Fruit fly (Drosophila melanogaster) whole organism, embryonic: ENCODE measurements around the gene CG10165.
A peak's percentile ranks its signal among the peaks of the same experiment; 100 is the strongest.

ENCODE experiments used
- Adf1 ChIP-seq: fragments of 200-800 bp; sonication (Bioruptor generic); IDR thresholded peaks from 2 replicates; pipeline ENCODE4 v1.3.6; 2022; ENCODE audit warnings: missing biosample characterization, missing genetic modification characterization
- Atf-2 ChIP-seq: fragments of 200-800 bp; sonication (Bioruptor generic); optimal IDR thresholded peaks from 2 replicates; lab custom pipeline; 2016; ENCODE audit warnings: missing biosample characterization, missing genetic modification characterization
- CG10209 ChIP-seq: fragments of 200-800 bp; sonication (Bioruptor generic); optimal IDR thresholded peaks from 3 replicates; lab custom pipeline; 2017; ENCODE audit warnings: missing biosample characterization, mild to moderate bottlenecking, missing genetic modification characterization, missing genetic modification reagents
- CG10654 ChIP-seq: fragments of 200-800 bp; sonication (Bioruptor generic); optimal IDR thresholded peaks from 2 replicates; lab custom pipeline; 2016; ENCODE audit warnings: missing biosample characterization, missing genetic modification characterization
- CG11093 ChIP-seq: fragments of 200-800 bp; sonication (Bioruptor generic); IDR thresholded peaks from 3 replicates; pipeline ENCODE4 v1.3.6; 2022; ENCODE audit warnings: missing biosample characterization, missing genetic modification characterization
- CG11247 ChIP-seq: fragments of 200-800 bp; sonication (Bioruptor generic); IDR thresholded peaks from 2 replicates; pipeline ENCODE4 v1.3.6; 2022; ENCODE audit warnings: missing biosample characterization, missing genetic modification characterization
- CG13123 ChIP-seq: fragments of 200-800 bp; sonication (Bioruptor generic); optimal IDR thresholded peaks from 2 replicates; lab custom pipeline; 2016; ENCODE audit warnings: missing biosample characterization, missing genetic modification characterization
- CG14965 ChIP-seq: fragments of 200-800 bp; sonication (Bioruptor generic); optimal IDR thresholded peaks from 2 replicates; lab custom pipeline; 2016; ENCODE audit warnings: missing biosample characterization, missing genetic modification characterization, borderline replicate concordance
- CG2875 ChIP-seq: fragments of 200-800 bp; sonication (Bioruptor generic); optimal IDR thresholded peaks from 2 replicates; lab custom pipeline; 2017; ENCODE audit warnings: missing biosample characterization, mild to moderate bottlenecking, missing genetic modification characterization, missing genetic modification reagents
- CG30020 ChIP-seq: fragments of 200-800 bp; optimal IDR thresholded peaks from 2 replicates; lab custom pipeline; 2019; ENCODE audit warnings: missing biosample characterization, mild to moderate bottlenecking, missing genetic modification characterization, moderate library complexity
- CG32772 ChIP-seq: fragments of 200-800 bp; sonication (Bioruptor generic); IDR thresholded peaks from 2 replicates; pipeline ENCODE4 v1.3.6; 2022; ENCODE audit warnings: missing biosample characterization, missing genetic modification characterization
- CG3838 ChIP-seq: fragments of 200-800 bp; sonication (Bioruptor generic); optimal IDR thresholded peaks from 3 replicates; lab custom pipeline; 2016; ENCODE audit warnings: missing biosample characterization, missing genetic modification characterization
- CG4282 ChIP-seq: fragments of 200-800 bp; sonication (Bioruptor generic); optimal IDR thresholded peaks from 2 replicates; lab custom pipeline; 2016; ENCODE audit warnings: missing biosample characterization, missing genetic modification characterization
- CG4730 ChIP-seq: fragments of 200-800 bp; sonication (Bioruptor generic); IDR thresholded peaks from 2 replicates; pipeline ENCODE4 v1.3.6; 2022; ENCODE audit warnings: missing biosample characterization, missing genetic modification characterization
- CG5180 ChIP-seq: fragments of 200-800 bp; sonication (Bioruptor generic); optimal IDR thresholded peaks from 3 replicates; lab custom pipeline; 2017; ENCODE audit warnings: missing biosample characterization, missing genetic modification characterization, mild to moderate bottlenecking, moderate library complexity, missing genetic modification reagents
- CG6175 ChIP-seq: fragments of 200-800 bp; sonication (Bioruptor generic); IDR thresholded peaks from 3 replicates; pipeline ENCODE4 v1.3.6; 2022; ENCODE audit warnings: missing biosample characterization, missing genetic modification characterization
- CG6272 ChIP-seq: fragments of 200-800 bp; sonication (Bioruptor generic); IDR thresholded peaks from 2 replicates; pipeline ENCODE4 v1.3.6; 2022; ENCODE audit warnings: missing biosample characterization, missing genetic modification characterization
- CG6791 ChIP-seq: fragments of 200-800 bp; sonication (Bioruptor generic); IDR thresholded peaks from 3 replicates; pipeline ENCODE4 v1.3.6; 2022; ENCODE audit warnings: missing biosample characterization, missing genetic modification characterization; ENCODE audit not compliant: partially characterized antibody
- CG7357 ChIP-seq: fragments of 200-800 bp; sonication (Bioruptor generic); IDR thresholded peaks from 3 replicates; pipeline ENCODE4 v1.3.6; 2022; ENCODE audit warnings: missing biosample characterization, missing genetic modification characterization
- CG7556 ChIP-seq: fragments of 200-800 bp; sonication (Bioruptor generic); optimal IDR thresholded peaks from 2 replicates; lab custom pipeline; 2017; ENCODE audit warnings: missing biosample characterization, mild to moderate bottlenecking, missing genetic modification characterization
- CG7839 ChIP-seq: fragments of 200-800 bp; sonication (Bioruptor generic); optimal IDR thresholded peaks from 3 replicates; lab custom pipeline; 2018; ENCODE audit warnings: missing biosample characterization, mild to moderate bottlenecking, missing genetic modification characterization, moderate library complexity
- CG8765 ChIP-seq: fragments of 200-800 bp; sonication (Bioruptor generic); IDR thresholded peaks from 2 replicates; pipeline ENCODE4 v1.3.6; 2022; ENCODE audit warnings: missing biosample characterization, missing genetic modification characterization
- CG9609 ChIP-seq: fragments of 200-800 bp; sonication (Bioruptor generic); optimal IDR thresholded peaks from 3 replicates; lab custom pipeline; 2016; ENCODE audit warnings: missing biosample characterization, missing genetic modification characterization
- Camta ChIP-seq: fragments of 200-800 bp; sonication (Bioruptor generic); optimal IDR thresholded peaks from 2 replicates; lab custom pipeline; 2016; ENCODE audit warnings: missing biosample characterization, missing genetic modification characterization
- Dbx ChIP-seq: fragments of 200-800 bp; sonication (Bioruptor generic); IDR thresholded peaks from 3 replicates; pipeline ENCODE4 v1.3.6; 2022; ENCODE audit warnings: missing biosample characterization, missing genetic modification characterization
- Dip2 ChIP-seq: fragments of 200-800 bp; sonication (Bioruptor generic); IDR thresholded peaks from 2 replicates; pipeline ENCODE4 v1.3.6; 2022; ENCODE audit warnings: missing biosample characterization, missing genetic modification characterization
- Dp ChIP-seq: fragments of 200-800 bp; sonication (Bioruptor generic); optimal IDR thresholded peaks from 2 replicates; lab custom pipeline; 2018; ENCODE audit warnings: missing biosample characterization, mild to moderate bottlenecking, missing genetic modification characterization, moderate library complexity
- Fer3 ChIP-seq: fragments of 200-800 bp; sonication (Bioruptor generic); optimal IDR thresholded peaks from 2 replicates; lab custom pipeline; 2018; ENCODE audit warnings: missing biosample characterization, mild to moderate bottlenecking, missing genetic modification characterization, moderate library complexity
- NK7.1 ChIP-seq: fragments of 200-800 bp; sonication (Bioruptor generic); optimal IDR thresholded peaks from 3 replicates; lab custom pipeline; 2016; ENCODE audit warnings: missing biosample characterization, missing genetic modification characterization
- NfI ChIP-seq: fragments of 200-800 bp; sonication (Bioruptor generic); optimal IDR thresholded peaks from 3 replicates; lab custom pipeline; 2018; ENCODE audit warnings: missing biosample characterization, mild to moderate bottlenecking, missing genetic modification characterization, moderate library complexity
- Rfx ChIP-seq: fragments of 200-800 bp; sonication (Bioruptor generic); IDR thresholded peaks from 2 replicates; pipeline ENCODE4 v1.3.6; 2022; ENCODE audit warnings: missing biosample characterization, missing genetic modification characterization
- Xrp1 ChIP-seq: fragments of 200-800 bp; sonication (Bioruptor generic); IDR thresholded peaks from 2 replicates; pipeline ENCODE4 v1.3.6; 2022; ENCODE audit warnings: missing biosample characterization, missing genetic modification characterization
- al ChIP-seq: fragments of 200-800 bp; sonication (Bioruptor generic); IDR thresholded peaks from 2 replicates; pipeline ENCODE4 v1.3.6; 2022; ENCODE audit warnings: missing biosample characterization, missing genetic modification characterization
- corto ChIP-seq: fragments of 200-800 bp; sonication (Bioruptor generic); optimal IDR thresholded peaks from 2 replicates; lab custom pipeline; 2016; ENCODE audit warnings: missing biosample characterization, mild to moderate bottlenecking, missing genetic modification characterization, moderate library complexity
- cwo ChIP-seq: fragments of 200-800 bp; sonication (Bioruptor generic); optimal IDR thresholded peaks from 3 replicates; lab custom pipeline; 2017; ENCODE audit warnings: missing biosample characterization, missing genetic modification characterization, mild to moderate bottlenecking, moderate library complexity, missing genetic modification reagents
- disco-r ChIP-seq: fragments of 200-800 bp; sonication (Bioruptor generic); optimal IDR thresholded peaks from 2 replicates; lab custom pipeline; 2016; ENCODE audit warnings: missing biosample characterization, missing genetic modification characterization
- ewg ChIP-seq: fragments of 200-800 bp; sonication (Bioruptor generic); optimal IDR thresholded peaks from 3 replicates; lab custom pipeline; 2017; ENCODE audit warnings: mild to moderate bottlenecking, missing biosample characterization, missing genetic modification reagents, missing genetic modification characterization
- gcm ChIP-seq: fragments of 200-800 bp; sonication (Bioruptor generic); optimal IDR thresholded peaks from 2 replicates; lab custom pipeline; 2019; ENCODE audit warnings: missing biosample characterization, mild to moderate bottlenecking, missing genetic modification characterization, moderate library complexity
- lab ChIP-seq: fragments of 200-800 bp; sonication (Bioruptor generic); optimal IDR thresholded peaks from 3 replicates; lab custom pipeline; 2017; ENCODE audit warnings: missing biosample characterization, missing genetic modification characterization, mild to moderate bottlenecking, moderate library complexity, missing genetic modification reagents
- nerfin-2 ChIP-seq: fragments of 200-800 bp; sonication (Bioruptor generic); IDR thresholded peaks from 2 replicates; pipeline ENCODE4 v1.3.6; 2022; ENCODE audit warnings: missing biosample characterization, missing genetic modification characterization; ENCODE audit not compliant: partially characterized antibody
- nom ChIP-seq: fragments of 200-800 bp; sonication (Bioruptor generic); optimal IDR thresholded peaks from 2 replicates; lab custom pipeline; 2017; ENCODE audit warnings: missing biosample characterization, missing genetic modification characterization, mild to moderate bottlenecking, moderate library complexity, missing genetic modification reagents
- peb ChIP-seq: fragments of 200-800 bp; sonication (Bioruptor generic); IDR thresholded peaks from 2 replicates; pipeline ENCODE4 v1.3.6; 2022; ENCODE audit warnings: missing biosample characterization, missing genetic modification characterization
- prd ChIP-seq, 3 experiments: fragments of >200 bp in 2 of 3; fragments of 200-800 bp in 1 of 3; sonication (Bioruptor generic) in 1 of 3; optimal IDR thresholded peaks in 2 of 3; IDR thresholded peaks in 1 of 3; 2 replicates in 2 of 3; 3 replicates in 1 of 3; pipeline versions ENCODE4 v1.3.6 to Lab custom; 2017 to 2022; ENCODE audit warnings: missing biosample characterization in 1 of 3, missing genetic modification characterization in 1 of 3
- pros ChIP-seq: fragments of 200-800 bp; sonication (Bioruptor generic); optimal IDR thresholded peaks from 3 replicates; lab custom pipeline; 2019; ENCODE audit warnings: missing biosample characterization, mild to moderate bottlenecking, missing genetic modification characterization, moderate library complexity
- sens ChIP-seq: fragments of 200-800 bp; sonication (Bioruptor generic); peaks from one replicate; lab custom pipeline; 2016; ENCODE audit warnings: missing biosample characterization, missing genetic modification characterization
- seq ChIP-seq: fragments of 200-800 bp; sonication (Bioruptor generic); IDR thresholded peaks from 2 replicates; pipeline ENCODE4 v1.3.6; 2022; ENCODE audit warnings: missing biosample characterization, missing genetic modification characterization
- twi ChIP-seq: fragments of 200-800 bp; optimal IDR thresholded peaks from 2 replicates; lab custom pipeline; 2019; ENCODE audit warnings: missing biosample characterization, mild to moderate bottlenecking, missing genetic modification characterization, moderate library complexity
- usp ChIP-seq: fragments of >200 bp; optimal IDR thresholded peaks from 2 replicates; lab custom pipeline; 2017; ENCODE audit warnings: missing biosample characterization, missing genetic modification characterization

The CG10165 gene

DNA sequence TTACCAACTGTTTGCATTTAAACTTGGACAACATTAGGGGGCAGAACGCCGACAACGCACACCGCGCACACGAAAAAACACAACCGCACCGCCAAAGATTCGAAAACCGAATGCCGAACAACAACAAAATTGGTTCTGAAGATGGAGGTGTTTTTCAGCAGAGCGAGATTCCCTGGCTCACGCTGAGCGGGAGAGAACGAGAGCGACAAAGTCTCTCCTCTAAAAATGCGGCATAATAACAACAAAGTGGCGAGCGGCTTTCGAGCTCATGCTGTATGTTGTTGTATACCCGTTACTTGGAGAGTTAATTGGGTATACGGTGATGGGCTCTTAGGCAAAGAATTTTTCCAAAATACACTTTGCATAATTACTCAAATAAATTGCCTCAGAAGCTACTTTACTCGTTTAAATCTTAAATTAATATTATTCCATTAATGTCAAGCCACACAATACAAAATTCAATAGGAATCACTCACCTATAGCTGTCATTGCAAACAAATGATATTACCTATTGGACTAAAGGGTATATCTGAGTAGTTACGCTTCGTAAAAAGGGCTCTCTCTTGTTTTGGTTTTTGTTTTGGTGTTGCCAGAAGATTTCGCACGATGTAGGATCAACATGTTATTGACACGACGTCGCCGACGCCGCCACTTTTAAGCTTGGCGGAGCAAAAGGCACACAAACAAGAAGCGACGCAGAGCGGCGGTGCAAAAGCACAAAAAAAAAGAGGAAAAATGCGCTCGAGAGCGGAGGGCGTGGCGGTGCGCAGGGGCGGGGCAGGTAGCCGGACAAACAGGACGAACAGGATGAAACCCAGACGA is 42.6 kb upstream of the CG10165 start (continued):
- TF ChIP-seq nom (peak; percentile 79), lab (GFP tag; lab: Kevin White, UChicago) (peak; percentile 81), CG7839 (tag; lab: Kevin White, UChicago) (peak; percentile 76), CG11247 (GFP tag; lab: Robert Waterston, UW) (no peak), CG5180 (GFP tag; lab: Kevin White, UChicago) (peak; percentile 24), CG13123 (peak; percentile 14), CG14965 (GFP tag; lab: Kevin White, UChicago) (no peak), Xrp1 (GFP tag; lab: Robert Waterston, UW) (peak; percentile 67; the same call in 1 of the 2 replicates), CG7556 (GFP tag; lab: Kevin White, UChicago) (peak; percentile 76), CG9609 (GFP tag; lab: Kevin White, UChicago) (peak; percentile 47), cwo (peak; percentile 76), peb (GFP tag; lab: Robert Waterston, UW) (no peak), CG6272 (GFP tag; lab: Robert Waterston, UW) (no peak), CG30020 (tag; lab: Kevin White, UChicago) (peak; percentile 29), nerfin-2 (GFP tag; lab: Robert Waterston, UW) (no peak), Camta (GFP tag; lab: Kevin White, UChicago) (peak; percentile 63), Dip2 (no peak), CG10209 (peak; percentile 75), Rfx (GFP tag; lab: Robert Waterston, UW) (peak; percentile 69), ewg (GFP tag; lab: Kevin White, UChicago) (no peak), Fer3 (tag; lab: Kevin White, UChicago) (peak; percentile 66), corto (GFP tag; lab: Kevin White, UChicago) (peak; percentile 89), CG6791 (no peak), gcm (GFP tag; lab: Kevin White, UChicago) (peak; percentile 67), seq (GFP tag; lab: Robert Waterston, UW) (no peak), pros (GFP tag; lab: Kevin White, UChicago) (no peak), NK7.1 (GFP tag; lab: Kevin White, UChicago) (peak; percentile 46), CG3838 (GFP tag; lab: Kevin White, UChicago) (no peak), twi (tag; lab: Kevin White, UChicago) (peak; percentile 66), CG32772 (peak; percentile 34; the same call in 1 of the 2 replicates), CG7357 (GFP tag; lab: Robert Waterston, UW) (peak; percentile 53), Dbx (GFP tag; lab: Robert Waterston, UW) (peak; percentile 74; the same call in 1 of the 3 replicates), Atf-2 (GFP tag; lab: Kevin White, UChicago) (peak; percentile 37), al (GFP tag; lab: Robert Waterston, UW) (no peak), CG6175 (GFP tag; lab: Robert Waterston, UW) (no peak), NfI (GFP tag; lab: Kevin White, UChicago) (peak; percentile 59), CG4282 (GFP tag; lab: Kevin White, UChicago) (no peak), CG10654 (peak; percentile 1), CG8765 (GFP tag; lab: Robert Waterston, UW) (peak; percentile 37; the same call in 1 of the 2 replicates), CG4730 (GFP tag; lab: Robert Waterston, UW) (0 out of 2 replicates have a peak, but pooled peaks have one; percentile 12), usp (GFP tag; lab: Kevin White, UChicago) (no peak), CG11093 (GFP tag; lab: Robert Waterston, UW) (no peak), prd (optimal IDR thresholded peaks at IDR 0.05; lab: Kevin White, UChicago) (no peak), prd (GFP tag; IDR thresholded peaks at IDR 0.05; lab: Robert Waterston, UW) (peak; percentile 74), disco-r (GFP tag; lab: Kevin White, UChicago) (peak; percentile 45), sens (peak; percentile 94), Adf1 (GFP tag; lab: Robert Waterston, UW) (no peak; the same call in 1 of the 2 replicates), CG2875 (GFP tag; lab: Kevin White, UChicago) (peak; percentile 19), Dp (GFP tag; lab: Kevin White, UChicago) (no peak)
